Worm (Caenorhabditis elegans) whole organism, young adult: Measurements from ENCODE around the gene rmd-1.

Source experiments
- C17E4.6 ChIP-seq: fragments of 200-800 bp; sonication (Bioruptor generic); IDR thresholded peaks from 2 replicates; pipeline ENCODE4 v1.3.6; 2022; ENCODE audit warnings: missing genetic modification reagents, missing genetic modification characterization, missing compliant biosample characterization
- F33H1.4 ChIP-seq: fragments of 200-800 bp; sonication (Bioruptor generic); IDR thresholded peaks from 2 replicates; pipeline ENCODE4 v1.3.6; 2022; ENCODE audit warnings: missing genetic modification reagents, missing genetic modification characterization, missing compliant biosample characterization
- F37B4.10 ChIP-seq: fragments of 200-800 bp; sonication (Bioruptor generic); IDR thresholded peaks from 2 replicates; pipeline ENCODE4 v1.3.6; 2022; ENCODE audit warnings: missing genetic modification characterization, missing compliant biosample characterization
- F49E8.2 ChIP-seq: sonication (generic microtip); optimal IDR thresholded peaks from 3 replicates; lab custom pipeline; 2017; ENCODE audit warnings: missing genetic modification characterization, mild to moderate bottlenecking, missing compliant biosample characterization, antibody characterized with exemption, moderate library complexity; ENCODE audit not compliant: insufficient read depth
- F52B5.7 ChIP-seq: sonication (generic microtip); optimal IDR thresholded peaks from 2 replicates; lab custom pipeline; 2016; ENCODE audit warnings: mild to moderate bottlenecking, missing genetic modification characterization, missing compliant biosample characterization
- F57A8.1 ChIP-seq: fragments of 200-800 bp; sonication (Bioruptor generic); optimal IDR thresholded peaks from 2 replicates; lab custom pipeline; 2018; ENCODE audit warnings: mild to moderate bottlenecking, missing genetic modification characterization, moderate library complexity, missing compliant biosample characterization
- K11D2.4 ChIP-seq: fragments of 200-800 bp; sonication (Bioruptor generic); IDR thresholded peaks from 2 replicates; pipeline ENCODE4 v1.3.6; 2022; ENCODE audit warnings: missing genetic modification reagents, missing genetic modification characterization, missing compliant biosample characterization
- T26A5.8 ChIP-seq: sonication (generic microtip); optimal IDR thresholded peaks from 2 replicates; lab custom pipeline; 2016; ENCODE audit warnings: missing genetic modification characterization, missing compliant biosample characterization
- Y53F4B.3 ChIP-seq: fragments of 200-800 bp; sonication (Bioruptor generic); IDR thresholded peaks from 2 replicates; pipeline ENCODE4 v1.3.6; 2022; ENCODE audit warnings: missing genetic modification reagents, missing genetic modification characterization, missing compliant biosample characterization
- Y53G8AR.9 ChIP-seq: fragments of 200-800 bp; sonication (Bioruptor generic); conservative IDR thresholded peaks from 2 replicates; pipeline ENCODE4 v1.3.6; 2022; ENCODE audit warnings: missing genetic modification reagents, missing genetic modification characterization, missing compliant biosample characterization
- Y95B8A.8 ChIP-seq: fragments of 200-800 bp; sonication (Bioruptor generic); IDR thresholded peaks from 2 replicates; pipeline ENCODE4 v1.3.6; 2022; ENCODE audit warnings: missing genetic modification reagents, missing genetic modification characterization, missing compliant biosample characterization
- ZK185.1 ChIP-seq: sonication (generic microtip); optimal IDR thresholded peaks from 2 replicates; lab custom pipeline; 2016; ENCODE audit warnings: mild to moderate bottlenecking, missing genetic modification characterization, missing compliant biosample characterization; ENCODE audit not compliant: poor library complexity, severe bottlenecking
- aptf-2 ChIP-seq: fragments of 200-800 bp; sonication (Bioruptor generic); conservative IDR thresholded peaks from 2 replicates; pipeline ENCODE4 v1.3.6; 2022; ENCODE audit warnings: missing genetic modification reagents, missing genetic modification characterization, missing compliant biosample characterization
- atf-7 ChIP-seq: sonication (generic microtip); optimal IDR thresholded peaks from 2 replicates; lab custom pipeline; 2017; ENCODE audit warnings: mild to moderate bottlenecking, missing genetic modification characterization, missing compliant biosample characterization
- attf-6 ChIP-seq: fragments of 200-800 bp; sonication (Bioruptor generic); IDR thresholded peaks from 2 replicates; pipeline ENCODE4 v1.3.6; 2022; ENCODE audit warnings: missing genetic modification reagents, missing genetic modification characterization, missing compliant biosample characterization
- bed-2 ChIP-seq: fragments of 200-800 bp; sonication (Bioruptor generic); IDR thresholded peaks from 2 replicates; pipeline ENCODE4 v1.3.6; 2022; ENCODE audit warnings: missing genetic modification reagents, missing genetic modification characterization, missing compliant biosample characterization
- cebp-1 ChIP-seq, 2 experiments: fragments of 200-800 bp in 1 of 2; sonication (Bioruptor generic) in 1 of 2; sonication (generic microtip) in 1 of 2; IDR thresholded peaks in 1 of 2; optimal IDR thresholded peaks in 1 of 2; 2 replicates each; pipeline versions ENCODE4 v1.3.6 to Lab custom; 2017 to 2022; ENCODE audit warnings: missing compliant biosample characterization in 2 of 2, missing genetic modification characterization in 2 of 2, mild to moderate bottlenecking in 1 of 2, missing genetic modification reagents in 1 of 2, moderate library complexity in 1 of 2
- ceh-40 ChIP-seq: fragments of 200-800 bp; sonication (Bioruptor generic); IDR thresholded peaks from 2 replicates; pipeline ENCODE4 v1.3.6; 2022; ENCODE audit warnings: missing genetic modification characterization, missing compliant biosample characterization
- ceh-58 ChIP-seq: fragments of 200-800 bp; sonication (Bioruptor generic); IDR thresholded peaks from 2 replicates; pipeline ENCODE4 v1.3.6; 2022; ENCODE audit warnings: missing genetic modification characterization, missing compliant biosample characterization
- ceh-79 ChIP-seq: sonication (generic microtip); optimal IDR thresholded peaks from 2 replicates; lab custom pipeline; 2017; ENCODE audit warnings: mild to moderate bottlenecking, missing genetic modification characterization, missing compliant biosample characterization
- ceh-91 ChIP-seq: fragments of 200-800 bp; sonication (Bioruptor generic); IDR thresholded peaks from 2 replicates; pipeline ENCODE4 v1.3.6; 2022; ENCODE audit warnings: missing genetic modification reagents, missing genetic modification characterization, missing compliant biosample characterization
- chd-7 ChIP-seq: sonication (generic microtip); optimal IDR thresholded peaks from 2 replicates; lab custom pipeline; 2016; ENCODE audit warnings: mild to moderate bottlenecking, missing genetic modification characterization, moderate library complexity, missing compliant biosample characterization
- dox-1 ChIP-seq: fragments of 200-800 bp; sonication (Bioruptor generic); IDR thresholded peaks from 2 replicates; pipeline ENCODE4 v1.3.6; 2022; ENCODE audit warnings: missing genetic modification reagents, missing genetic modification characterization, missing compliant biosample characterization
- efl-1 ChIP-seq: fragments of 150-350 bp; optimal IDR thresholded peaks from 2 replicates; lab custom pipeline; 2014; ENCODE audit warnings: missing biosample characterization, missing genetic modification reagents, missing genetic modification characterization
- ekl-4 ChIP-seq: fragments of 200-800 bp; sonication (Bioruptor generic); IDR thresholded peaks from 2 replicates; pipeline ENCODE4 v1.3.6; 2022; ENCODE audit warnings: missing genetic modification reagents, missing genetic modification characterization, missing compliant biosample characterization
- fkh-3 ChIP-seq: sonication (generic microtip); optimal IDR thresholded peaks from 2 replicates; lab custom pipeline; 2016; ENCODE audit warnings: mild to moderate bottlenecking, missing genetic modification characterization, missing compliant biosample characterization
- him-1 ChIP-seq: sonication (generic microtip); optimal IDR thresholded peaks from 2 replicates; lab custom pipeline; 2016; ENCODE audit warnings: missing genotype, missing genetic modification reagents, missing genetic modification characterization, missing compliant biosample characterization
- hmg-20 ChIP-seq: fragments of 200-800 bp; sonication (Bioruptor generic); IDR thresholded peaks from 2 replicates; pipeline ENCODE4 v1.3.6; 2022; ENCODE audit warnings: missing genetic modification reagents, missing genetic modification characterization, missing compliant biosample characterization
- hsf-1 ChIP-seq: fragments of 200-800 bp; sonication (Bioruptor generic); IDR thresholded peaks from 2 replicates; pipeline ENCODE4 v1.3.6; 2022; ENCODE audit warnings: missing genetic modification reagents, missing genetic modification characterization, missing compliant biosample characterization
- lag-1 ChIP-seq: fragments of 200-800 bp; sonication (Bioruptor generic); IDR thresholded peaks from 2 replicates; pipeline ENCODE4 v1.3.6; 2022; ENCODE audit warnings: missing genetic modification reagents, missing genetic modification characterization, missing compliant biosample characterization
- lin-54 ChIP-seq: fragments of 200-800 bp; sonication (Bioruptor generic); optimal IDR thresholded peaks from 2 replicates; lab custom pipeline; 2018; ENCODE audit warnings: mild to moderate bottlenecking, missing genetic modification characterization, missing compliant biosample characterization
- madf-10 ChIP-seq: sonication (generic microtip); optimal IDR thresholded peaks from 2 replicates; lab custom pipeline; 2016; ENCODE audit warnings: mild to moderate bottlenecking, missing genetic modification characterization, missing compliant biosample characterization
- madf-3 ChIP-seq: fragments of 200-800 bp; sonication (Bioruptor generic); IDR thresholded peaks from 2 replicates; pipeline ENCODE4 v1.3.6; 2022; ENCODE audit warnings: missing genetic modification reagents, missing genetic modification characterization, missing compliant biosample characterization
- madf-8 ChIP-seq: fragments of 200-800 bp; sonication (Bioruptor generic); conservative IDR thresholded peaks from 2 replicates; pipeline ENCODE4 v1.3.6; 2022; ENCODE audit warnings: missing genetic modification reagents, missing genetic modification characterization, missing compliant biosample characterization
- mcd-1 ChIP-seq: fragments of 200-800 bp; sonication (Bioruptor generic); IDR thresholded peaks from 2 replicates; pipeline ENCODE4 v1.3.6; 2022; ENCODE audit warnings: missing genetic modification reagents, missing genetic modification characterization, missing compliant biosample characterization
- mxl-1 ChIP-seq: sonication (generic microtip); optimal IDR thresholded peaks from 2 replicates; lab custom pipeline; 2016; ENCODE audit warnings: missing genetic modification characterization, missing compliant biosample characterization
- nfyb-1 ChIP-seq: fragments of 200-800 bp; sonication (Bioruptor generic); IDR thresholded peaks from 2 replicates; pipeline ENCODE4 v1.3.6; 2022; ENCODE audit warnings: missing genetic modification reagents, missing genetic modification characterization, missing compliant biosample characterization
- nhr-120 ChIP-seq: fragments of 200-800 bp; sonication (Bioruptor generic); IDR thresholded peaks from 2 replicates; pipeline ENCODE4 v1.3.6; 2022; ENCODE audit warnings: missing genetic modification characterization, missing compliant biosample characterization
- nhr-179 ChIP-seq: sonication (generic microtip); optimal IDR thresholded peaks from 2 replicates; lab custom pipeline; 2016; ENCODE audit warnings: mild to moderate bottlenecking, missing genetic modification characterization, missing compliant biosample characterization
- nhr-90 ChIP-seq: sonication (generic microtip); optimal IDR thresholded peaks from 2 replicates; lab custom pipeline; 2016; ENCODE audit warnings: missing genotype, mild to moderate bottlenecking, missing genetic modification characterization, missing compliant biosample characterization
- sea-2 ChIP-seq: fragments of 200-800 bp; sonication (Bioruptor generic); IDR thresholded peaks from 2 replicates; pipeline ENCODE4 v1.3.6; 2022; ENCODE audit warnings: missing genetic modification characterization, missing compliant biosample characterization
- somi-1 ChIP-seq: fragments of 200-800 bp; sonication (Bioruptor generic); optimal IDR thresholded peaks from 2 replicates; lab custom pipeline; 2018; ENCODE audit warnings: mild to moderate bottlenecking, missing genetic modification characterization, missing compliant biosample characterization
- sptf-2 ChIP-seq: fragments of 200-800 bp; sonication (Bioruptor generic); optimal IDR thresholded peaks from 2 replicates; lab custom pipeline; 2018; ENCODE audit warnings: mild to moderate bottlenecking, missing genetic modification characterization, missing compliant biosample characterization
- tbp1 ChIP-seq: fragments of 200-800 bp; sonication (Bioruptor generic); optimal IDR thresholded peaks from 2 replicates; lab custom pipeline; 2018; ENCODE audit warnings: mild to moderate bottlenecking, missing genetic modification characterization, missing compliant biosample characterization
- tbx-9 ChIP-seq: sonication (generic microtip); optimal IDR thresholded peaks from 2 replicates; lab custom pipeline; 2016; ENCODE audit warnings: borderline replicate concordance, missing genetic modification characterization, inconsistent platforms, missing compliant biosample characterization
- unc-130 ChIP-seq: sonication (generic microtip); optimal IDR thresholded peaks from 2 replicates; lab custom pipeline; 2016; ENCODE audit warnings: missing genetic modification reagents, missing genetic modification characterization, missing compliant biosample characterization
- unc-62 ChIP-seq: fragments of 150-350 bp; optimal IDR thresholded peaks from 2 replicates; lab custom pipeline; 2014; ENCODE audit warnings: missing biosample characterization, missing genetic modification reagents, missing genetic modification characterization
- ztf-18 ChIP-seq: sonication (generic microtip); optimal IDR thresholded peaks from 2 replicates; lab custom pipeline; 2016; ENCODE audit warnings: missing genotype, mild to moderate bottlenecking, missing genetic modification characterization, missing compliant biosample characterization
- ztf-28 ChIP-seq: fragments of 200-800 bp; sonication (Bioruptor generic); IDR thresholded peaks from 2 replicates; pipeline ENCODE4 v1.3.6; 2022; ENCODE audit warnings: missing genetic modification reagents, missing genetic modification characterization, missing compliant biosample characterization
- ztf-6 ChIP-seq: fragments of 200-800 bp; sonication (Bioruptor generic); IDR thresholded peaks from 2 replicates; pipeline ENCODE4 v1.3.6; 2022; ENCODE audit warnings: missing genetic modification reagents, missing genetic modification characterization, missing compliant biosample characterization

rmd-1 gene

DNA sequence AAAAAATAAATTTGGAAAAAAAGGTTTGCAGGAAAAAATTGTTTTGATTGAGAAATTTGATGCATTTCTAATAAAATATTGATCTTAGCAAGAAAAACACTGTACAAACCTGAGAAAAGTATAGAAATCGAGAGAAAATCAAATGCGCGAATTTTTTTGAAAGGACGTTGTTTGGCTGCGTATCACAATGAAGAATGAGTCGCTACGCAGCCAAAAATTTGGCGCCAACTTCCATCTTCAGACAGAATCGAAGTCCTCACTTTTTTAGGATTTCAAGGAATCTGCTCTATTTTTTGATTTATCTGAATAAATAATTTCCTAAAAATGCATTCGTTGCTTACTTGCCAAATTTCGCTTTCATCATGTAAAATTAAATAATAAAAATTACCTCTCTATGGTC, 12.2 kb upstream of the rmd-1 start (continued):
- no peak for TF ChIP-seq Y53F4B.3 (GFP tag; lab: Robert Waterston, UW)
- no peak for TF ChIP-seq sea-2 (GFP tag; lab: Robert Waterston, UW)
- no peak for TF ChIP-seq ceh-79 (tag; lab: Kevin White, UChicago)
- TF ChIP-seq F37B4.10 (GFP tag; lab: Robert Waterston, UW) = no peak
- no peak for TF ChIP-seq ZK185.1 (tag; lab: Kevin White, UChicago)
- no peak for TF ChIP-seq Y53G8AR.9 (GFP tag; lab: Robert Waterston, UW)
- TF ChIP-seq aptf-2 (GFP tag; lab: Robert Waterston, UW) = no peak
- TF ChIP-seq nhr-179 = no peak
- no peak for TF ChIP-seq mcd-1 (GFP tag; lab: Robert Waterston, UW)
- no peak for TF ChIP-seq dox-1
- TF ChIP-seq T26A5.8 (tag; lab: Kevin White, UChicago) = no peak
- no peak for TF ChIP-seq ztf-6
- peak; percentile 46 for TF ChIP-seq unc-130 (GFP tag; lab: Kevin White, UChicago)
- no peak for TF ChIP-seq him-1
- TF ChIP-seq chd-7 (tag; lab: Kevin White, UChicago) = no peak
- peak; percentile 85 for TF ChIP-seq efl-1 (GFP tag; lab: Kevin White, UChicago)
- TF ChIP-seq mxl-1 (tag; lab: Kevin White, UChicago) = no peak
- no peak for TF ChIP-seq ekl-4 (GFP tag; lab: Robert Waterston, UW)
- no peak for TF ChIP-seq ztf-18 (tag; lab: Kevin White, UChicago)
- TF ChIP-seq hmg-20 (GFP tag; lab: Robert Waterston, UW) = no peak
- TF ChIP-seq lag-1 (GFP tag; lab: Robert Waterston, UW) = no peak
- TF ChIP-seq fkh-3 (tag; lab: Kevin White, UChicago) = no peak
- 0 out of 2 replicates have a peak, but pooled peaks have one; percentile 24 for TF ChIP-seq hsf-1
- 0 out of 2 replicates have a peak, but pooled peaks have one; percentile 38 for TF ChIP-seq Y95B8A.8
- no peak for TF ChIP-seq somi-1 (GFP tag; lab: Kevin White, UChicago)
- TF ChIP-seq unc-62 (GFP tag; lab: Kevin White, UChicago) = no peak
- no peak for TF ChIP-seq K11D2.4 (GFP tag; lab: Robert Waterston, UW)
- TF ChIP-seq lin-54 = peak; percentile 37
- no peak for TF ChIP-seq nhr-90 (tag; lab: Kevin White, UChicago)
- no peak for TF ChIP-seq nhr-120 (GFP tag; lab: Robert Waterston, UW)
- no peak for TF ChIP-seq attf-6 (GFP tag; lab: Robert Waterston, UW)
- TF ChIP-seq ceh-40 (GFP tag; lab: Robert Waterston, UW) = no peak
- TF ChIP-seq sptf-2 (GFP tag; lab: Kevin White, UChicago) = no peak
- TF ChIP-seq madf-8 (GFP tag; lab: Robert Waterston, UW) = peak; percentile 70
- TF ChIP-seq ztf-28 = no peak
- peak; percentile 74 for TF ChIP-seq ceh-91 (GFP tag; lab: Robert Waterston, UW)
- TF ChIP-seq tbp1 (GFP tag; lab: Kevin White, UChicago) = peak; percentile 17
- TF ChIP-seq F57A8.1 = no peak
- TF ChIP-seq F49E8.2 = peak; percentile 78
- no peak for TF ChIP-seq madf-10 (tag; lab: Kevin White, UChicago)
- no peak for TF ChIP-seq C17E4.6 (GFP tag; lab: Robert Waterston, UW)
- no peak for TF ChIP-seq nfyb-1 (GFP tag; lab: Robert Waterston, UW)
- no peak for TF ChIP-seq atf-7 (tag; lab: Kevin White, UChicago)
- no peak for TF ChIP-seq tbx-9 (tag; lab: Kevin White, UChicago)
- no peak for TF ChIP-seq ceh-58 (GFP tag; lab: Robert Waterston, UW)
- peak; percentile 72 for TF ChIP-seq F33H1.4
- TF ChIP-seq cebp-1 (GFP tag; IDR thresholded peaks at IDR 0.05; lab: Robert Waterston, UW) = no peak
- TF ChIP-seq cebp-1 (tag; optimal IDR thresholded peaks at IDR 0.05; lab: Kevin White, UChicago) = no peak
- TF ChIP-seq bed-2 = no peak
- no peak for TF ChIP-seq F52B5.7
- TF ChIP-seq madf-3 = peak; percentile 79; the same call in 1 of the 2 replicates
